Fruit fly (Drosophila melanogaster) whole organism, wandering third instar larva: ENCODE data around the gene lectin-24A.

Source experiments
- Abd-B ChIP-seq: fragments of >200 bp; optimal IDR thresholded peaks from 2 replicates; lab custom pipeline; 2017; ENCODE audit warnings: missing biosample characterization, missing genetic modification characterization
- CG9705 ChIP-seq: fragments of 200-800 bp; sonication (Bioruptor generic); optimal IDR thresholded peaks from 2 replicates; lab custom pipeline; 2018; ENCODE audit warnings: missing biosample characterization, mild to moderate bottlenecking, missing genetic modification characterization
- Myc ChIP-seq: fragments of >200 bp; optimal IDR thresholded peaks from 2 replicates; lab custom pipeline; 2017
- Sp1 ChIP-seq: fragments of 200-800 bp; sonication (Bioruptor generic); optimal IDR thresholded peaks from 3 replicates; lab custom pipeline; 2019; ENCODE audit warnings: missing biosample characterization, mild to moderate bottlenecking, missing genetic modification characterization, moderate library complexity
- br ChIP-seq: fragments of 200-800 bp; sonication (Bioruptor generic); optimal IDR thresholded peaks from 2 replicates; lab custom pipeline; 2016; ENCODE audit warnings: missing biosample characterization, missing genetic modification characterization
- brk ChIP-seq: fragments of 200-800 bp; sonication (Bioruptor generic); optimal IDR thresholded peaks from 2 replicates; lab custom pipeline; 2016; ENCODE audit warnings: missing biosample characterization, mild to moderate bottlenecking, missing genetic modification characterization
- ey ChIP-seq: fragments of 200-800 bp; sonication (Bioruptor generic); optimal IDR thresholded peaks from 2 replicates; lab custom pipeline; 2016; ENCODE audit warnings: missing biosample characterization, missing genetic modification characterization
- fru ChIP-seq: fragments of 200-800 bp; sonication (Bioruptor generic); optimal IDR thresholded peaks from 3 replicates; lab custom pipeline; 2016; ENCODE audit warnings: missing biosample characterization, mild to moderate bottlenecking, missing genetic modification characterization
- lola ChIP-seq: fragments of >200 bp; optimal IDR thresholded peaks from 2 replicates; lab custom pipeline; 2017; ENCODE audit warnings: missing biosample characterization, missing genetic modification characterization
- pan ChIP-seq: fragments of >200 bp; optimal IDR thresholded peaks from 2 replicates; lab custom pipeline; 2017
- psq ChIP-seq: fragments of 200-800 bp; sonication (Bioruptor generic); optimal IDR thresholded peaks from 3 replicates; lab custom pipeline; 2017; ENCODE audit warnings: missing biosample characterization, mild to moderate bottlenecking, missing genetic modification characterization, moderate library complexity
- tai ChIP-seq: sonication (Bioruptor generic); optimal IDR thresholded peaks from 2 replicates; lab custom pipeline; 2016; ENCODE audit warnings: missing biosample characterization, missing genetic modification characterization
- usp ChIP-seq: fragments of >200 bp; optimal IDR thresholded peaks from 2 replicates; lab custom pipeline; 2017; ENCODE audit warnings: missing biosample characterization, missing genetic modification characterization

DNA sequence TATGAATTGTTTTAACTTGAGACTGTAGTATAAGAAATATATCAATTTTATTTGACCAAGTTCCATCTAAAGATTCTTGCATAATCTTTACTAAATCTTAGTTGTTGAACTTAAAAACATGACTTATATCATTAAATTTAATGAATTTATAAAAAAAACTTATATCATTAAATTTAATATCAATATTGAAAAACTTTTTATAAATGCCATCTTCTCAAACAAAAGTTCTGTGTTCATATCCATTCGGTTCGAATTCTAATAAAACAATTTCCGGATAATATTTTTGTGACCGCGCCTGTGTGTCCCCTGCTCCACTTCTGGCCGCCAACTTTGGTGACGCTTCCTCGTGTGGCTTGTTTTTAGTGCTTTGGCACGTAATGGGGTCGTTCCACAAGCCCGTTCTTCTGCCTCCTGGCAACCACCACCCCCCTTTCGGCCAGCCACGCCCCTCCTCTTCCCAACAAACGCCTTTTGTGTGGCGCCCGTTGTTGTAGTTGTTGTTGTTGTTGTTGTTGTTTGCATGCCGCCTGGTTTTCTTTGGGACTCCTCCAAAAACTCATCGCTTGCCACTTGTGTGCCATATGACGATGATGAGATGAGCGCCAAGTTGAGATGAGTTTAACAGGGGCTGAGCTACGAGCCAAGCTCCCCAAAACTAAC lies 19.6 kb upstream of the lectin-24A start:
- TF ChIP-seq usp (GFP tag; lab: Kevin White, UChicago) (no peak), fru (GFP tag; lab: Kevin White, UChicago) (no peak), psq (GFP tag; lab: Kevin White, UChicago) (no peak), br (no peak), Myc (lab: Kevin White, UChicago) (no peak), CG9705 (GFP tag; lab: Kevin White, UChicago) (no peak), lola (no peak), tai (GFP tag; lab: Kevin White, UChicago) (no peak), brk (GFP tag; lab: Kevin White, UChicago) (no peak), Sp1 (GFP tag; lab: Kevin White, UChicago) (no peak), pan (lab: Kevin White, UChicago) (no peak), Abd-B (GFP tag; lab: Kevin White, UChicago) (no peak), ey (GFP tag; lab: Kevin White, UChicago) (no peak)
